Fruit fly (Drosophila melanogaster) whole organism, embryonic: Measurements from ENCODE around the gene dwg.

Experiments used
- BEAF-32 ChIP-seq: fragments of 200-800 bp; sonication (Bioruptor generic); optimal IDR thresholded peaks from 3 replicates; lab custom pipeline; 2017; ENCODE audit warnings: missing biosample characterization, missing genetic modification characterization, mild to moderate bottlenecking, moderate library complexity, missing genetic modification reagents
- CG11398 ChIP-seq: fragments of 200-800 bp; sonication (Bioruptor generic); optimal IDR thresholded peaks from 2 replicates; lab custom pipeline; 2016; ENCODE audit warnings: missing biosample characterization, missing genetic modification characterization
- CG11456 ChIP-seq: fragments of 200-800 bp; sonication (Bioruptor generic); IDR thresholded peaks from 3 replicates; pipeline ENCODE4 v1.3.6; 2022; ENCODE audit warnings: missing biosample characterization, missing genetic modification characterization
- CG11695 ChIP-seq: fragments of 200-800 bp; sonication (Bioruptor generic); IDR thresholded peaks from 3 replicates; pipeline ENCODE4 v1.3.6; 2022; ENCODE audit warnings: missing biosample characterization, missing genetic modification characterization
- CG11696 ChIP-seq: fragments of 200-800 bp; sonication (Bioruptor generic); IDR thresholded peaks from 2 replicates; pipeline ENCODE4 v1.3.6; 2022; ENCODE audit warnings: missing biosample characterization, missing genetic modification characterization
- CG12071 ChIP-seq: fragments of 200-800 bp; sonication (Bioruptor generic); optimal IDR thresholded peaks from 3 replicates; lab custom pipeline; 2018; ENCODE audit warnings: missing biosample characterization, mild to moderate bottlenecking, missing genetic modification characterization
- CG12104 ChIP-seq: fragments of 200-800 bp; sonication (Bioruptor generic); optimal IDR thresholded peaks from 3 replicates; lab custom pipeline; 2016; ENCODE audit warnings: missing biosample characterization, missing genetic modification characterization
- CG12236 ChIP-seq: fragments of 200-800 bp; sonication (Bioruptor generic); optimal IDR thresholded peaks from 2 replicates; lab custom pipeline; 2016; ENCODE audit warnings: missing biosample characterization, missing genetic modification characterization
- CG14710 ChIP-seq: fragments of 200-800 bp; sonication (Bioruptor generic); optimal IDR thresholded peaks from 3 replicates; lab custom pipeline; 2019; ENCODE audit warnings: missing biosample characterization, mild to moderate bottlenecking, missing genetic modification characterization, moderate library complexity
- CG15696 ChIP-seq: fragments of 200-800 bp; sonication (Bioruptor generic); optimal IDR thresholded peaks from 2 replicates; lab custom pipeline; 2019; ENCODE audit warnings: missing biosample characterization, mild to moderate bottlenecking, missing genetic modification characterization, moderate library complexity
- CG17186 ChIP-seq: fragments of 200-800 bp; sonication (Bioruptor generic); optimal IDR thresholded peaks from 3 replicates; lab custom pipeline; 2017; ENCODE audit warnings: missing biosample characterization, missing genetic modification reagents, missing genetic modification characterization
- CG17385 ChIP-seq: fragments of 200-800 bp; sonication (Bioruptor generic); optimal IDR thresholded peaks from 3 replicates; lab custom pipeline; 2018; ENCODE audit warnings: missing biosample characterization, mild to moderate bottlenecking, missing genetic modification characterization
- CG31388 ChIP-seq: fragments of 200-800 bp; sonication (Bioruptor generic); optimal IDR thresholded peaks from 2 replicates; lab custom pipeline; 2016; ENCODE audit warnings: missing biosample characterization, missing genetic modification characterization
- CG3726 ChIP-seq: fragments of 200-800 bp; sonication (Bioruptor generic); IDR thresholded peaks from 3 replicates; pipeline ENCODE4, ENCODE4 v1.3.6; 2022; ENCODE audit warnings: missing biosample characterization, missing genetic modification characterization
- CG4730 ChIP-seq: fragments of 200-800 bp; sonication (Bioruptor generic); IDR thresholded peaks from 2 replicates; pipeline ENCODE4 v1.3.6; 2022; ENCODE audit warnings: missing biosample characterization, missing genetic modification characterization
- CG5180 ChIP-seq: fragments of 200-800 bp; sonication (Bioruptor generic); optimal IDR thresholded peaks from 3 replicates; lab custom pipeline; 2017; ENCODE audit warnings: missing biosample characterization, missing genetic modification characterization, mild to moderate bottlenecking, moderate library complexity, missing genetic modification reagents
- CG8089 ChIP-seq: fragments of 200-800 bp; sonication (Bioruptor generic); optimal IDR thresholded peaks from 3 replicates; lab custom pipeline; 2016; ENCODE audit warnings: missing biosample characterization, missing genetic modification characterization
- CG8478 ChIP-seq: fragments of >200 bp; optimal IDR thresholded peaks from 2 replicates; lab custom pipeline; 2018
- CG9437 ChIP-seq: fragments of 200-800 bp; sonication (Bioruptor generic); optimal IDR thresholded peaks from 2 replicates; lab custom pipeline; 2018; ENCODE audit warnings: missing biosample characterization, mild to moderate bottlenecking, missing genetic modification characterization
- CG9876 ChIP-seq: fragments of 200-800 bp; sonication (Bioruptor generic); optimal IDR thresholded peaks from 2 replicates; lab custom pipeline; 2016; ENCODE audit warnings: missing biosample characterization, missing genetic modification characterization
- CTCF ChIP-seq: fragments of 200-800 bp; sonication (Bioruptor generic); optimal IDR thresholded peaks from 2 replicates; lab custom pipeline; 2017; ENCODE audit warnings: missing biosample characterization, mild to moderate bottlenecking, missing genetic modification characterization, moderate library complexity
- Dad ChIP-seq: fragments of 200-800 bp; sonication (Bioruptor generic); optimal IDR thresholded peaks from 3 replicates; lab custom pipeline; 2016; ENCODE audit warnings: missing biosample characterization, missing genetic modification characterization
- HHEX ChIP-seq: fragments of 200-800 bp; sonication (Bioruptor generic); optimal IDR thresholded peaks from 3 replicates; lab custom pipeline; 2017; ENCODE audit warnings: missing biosample characterization, mild to moderate bottlenecking, missing genetic modification characterization, missing genetic modification reagents
- Hey ChIP-seq: fragments of 200-800 bp; sonication (Bioruptor generic); optimal IDR thresholded peaks from 3 replicates; lab custom pipeline; 2018; ENCODE audit warnings: missing biosample characterization, mild to moderate bottlenecking, missing genetic modification characterization
- Meics ChIP-seq: fragments of 200-800 bp; sonication (Bioruptor generic); optimal IDR thresholded peaks from 2 replicates; lab custom pipeline; 2017; ENCODE audit warnings: missing biosample characterization, mild to moderate bottlenecking, missing genetic modification characterization
- NFAT ChIP-seq: fragments of 200-800 bp; sonication (Bioruptor generic); IDR thresholded peaks from 2 replicates; pipeline ENCODE4 v1.3.6; 2022; ENCODE audit warnings: missing biosample characterization, missing genetic modification characterization
- Sry-δ ChIP-seq: fragments of 200-800 bp; sonication (Bioruptor generic); optimal IDR thresholded peaks from 2 replicates; lab custom pipeline; 2016; ENCODE audit warnings: missing biosample characterization, missing genetic modification characterization
- Trl ChIP-seq, 3 experiments: fragments of >200 bp in 2 of 3; fragments of 200-800 bp in 1 of 3; sonication (Bioruptor generic) in 1 of 3; optimal IDR thresholded peaks; 2 replicates in 1 of 3; 3 replicates in 2 of 3; lab custom pipeline; 2016 to 2017; ENCODE audit warnings: missing biosample characterization in 1 of 3, missing genetic modification characterization in 1 of 3
- Xbp1 ChIP-seq: fragments of 200-800 bp; sonication (Bioruptor generic); optimal IDR thresholded peaks from 3 replicates; lab custom pipeline; 2016; ENCODE audit warnings: missing biosample characterization, mild to moderate bottlenecking, missing genetic modification characterization
- amos ChIP-seq: fragments of 200-800 bp; sonication (Bioruptor generic); IDR thresholded peaks from 2 replicates; pipeline ENCODE4 v1.3.6; 2022; ENCODE audit warnings: missing biosample characterization, missing genetic modification characterization; ENCODE audit not compliant: partially characterized antibody
- bcd ChIP-seq: fragments of 200-800 bp; sonication (Bioruptor generic); optimal IDR thresholded peaks from 2 replicates; lab custom pipeline; 2017; ENCODE audit warnings: missing biosample characterization, mild to moderate bottlenecking, missing genetic modification characterization
- cad ChIP-seq: fragments of >200 bp; optimal IDR thresholded peaks from 2 replicates; lab custom pipeline; 2017; ENCODE audit warnings: missing biosample characterization, missing genetic modification characterization
- cas ChIP-seq: fragments of 200-800 bp; sonication (Bioruptor generic); IDR thresholded peaks from 2 replicates; pipeline ENCODE4 v1.3.6; 2022; ENCODE audit warnings: missing biosample characterization, missing genetic modification characterization
- dpn ChIP-seq, 2 experiments: fragments of 200-800 bp; sonication (Bioruptor generic); optimal IDR thresholded peaks; 3 replicates each; lab custom pipeline; 2016; ENCODE audit warnings: missing biosample characterization in 2 of 2, missing genetic modification characterization in 2 of 2
- fd96Cb ChIP-seq: fragments of 200-800 bp; sonication (Bioruptor generic); optimal IDR thresholded peaks from 2 replicates; lab custom pipeline; 2018; ENCODE audit warnings: missing biosample characterization, mild to moderate bottlenecking, missing genetic modification characterization, moderate library complexity
- grau ChIP-seq: fragments of 200-800 bp; optimal IDR thresholded peaks from 3 replicates; lab custom pipeline; 2019; ENCODE audit warnings: missing biosample characterization, mild to moderate bottlenecking, missing genetic modification characterization, moderate library complexity
- grn ChIP-seq: fragments of 200-800 bp; sonication (Bioruptor generic); optimal IDR thresholded peaks from 3 replicates; lab custom pipeline; 2017; ENCODE audit warnings: missing biosample characterization, missing genetic modification characterization
- gro ChIP-seq: fragments of 200-800 bp; sonication (Bioruptor generic); optimal IDR thresholded peaks from 2 replicates; lab custom pipeline; 2016; ENCODE audit warnings: missing biosample characterization, missing genetic modification characterization
- hb ChIP-seq: fragments of 200-800 bp; sonication (Bioruptor generic); IDR thresholded peaks from 3 replicates; pipeline ENCODE4 v1.3.6; 2022; ENCODE audit warnings: missing biosample characterization, missing genetic modification characterization; ENCODE audit not compliant: partially characterized antibody
- lov ChIP-seq, 2 experiments: fragments of 200-800 bp in 1 of 2; fragments of >200 bp in 1 of 2; sonication (Bioruptor generic) in 1 of 2; IDR thresholded peaks in 1 of 2; optimal IDR thresholded peaks in 1 of 2; 2 replicates in 1 of 2; 3 replicates in 1 of 2; pipeline versions ENCODE4 v1.3.6 to Lab custom; 2017 to 2022; ENCODE audit warnings: missing biosample characterization in 1 of 2, missing genetic modification characterization in 1 of 2
- nerfin-1 ChIP-seq: fragments of 200-800 bp; sonication (Bioruptor generic); optimal IDR thresholded peaks from 3 replicates; lab custom pipeline; 2019; ENCODE audit warnings: missing biosample characterization, mild to moderate bottlenecking, missing genetic modification characterization, moderate library complexity
- nerfin-2 ChIP-seq: fragments of 200-800 bp; sonication (Bioruptor generic); IDR thresholded peaks from 2 replicates; pipeline ENCODE4 v1.3.6; 2022; ENCODE audit warnings: missing biosample characterization, missing genetic modification characterization; ENCODE audit not compliant: partially characterized antibody
- nom ChIP-seq: fragments of 200-800 bp; sonication (Bioruptor generic); optimal IDR thresholded peaks from 2 replicates; lab custom pipeline; 2017; ENCODE audit warnings: missing biosample characterization, missing genetic modification characterization, mild to moderate bottlenecking, moderate library complexity, missing genetic modification reagents
- run ChIP-seq: fragments of 200-800 bp; sonication (Bioruptor generic); optimal IDR thresholded peaks from 3 replicates; lab custom pipeline; 2018; ENCODE audit warnings: missing biosample characterization, mild to moderate bottlenecking, missing genetic modification characterization
- salm ChIP-seq: fragments of 200-800 bp; sonication (Bioruptor generic); optimal IDR thresholded peaks from 2 replicates; lab custom pipeline; 2018; ENCODE audit warnings: missing biosample characterization, mild to moderate bottlenecking, missing genetic modification characterization
- schlank ChIP-seq: fragments of 200-800 bp; sonication (Bioruptor generic); optimal IDR thresholded peaks from 2 replicates; lab custom pipeline; 2018; ENCODE audit warnings: missing biosample characterization, mild to moderate bottlenecking, missing genetic modification characterization
- sob ChIP-seq: fragments of 200-800 bp; sonication (Bioruptor generic); IDR thresholded peaks from 2 replicates; pipeline ENCODE4 v1.3.6; 2022; ENCODE audit warnings: missing biosample characterization, missing genetic modification characterization
- stc ChIP-seq: fragments of 200-800 bp; sonication (Bioruptor generic); IDR thresholded peaks from 2 replicates; pipeline ENCODE4 v1.3.6; 2022; ENCODE audit warnings: missing biosample characterization, missing genetic modification characterization
- trh ChIP-seq: fragments of 200-800 bp; sonication (Bioruptor generic); optimal IDR thresholded peaks from 2 replicates; lab custom pipeline; 2016; ENCODE audit warnings: missing biosample characterization, missing genetic modification characterization
- ttk ChIP-seq: fragments of 200-800 bp; sonication (Bioruptor generic); IDR thresholded peaks from 2 replicates; pipeline ENCODE4 v2.1.2; 2022; ENCODE audit warnings: missing biosample characterization, missing genetic modification characterization

Gene dwg

DNA sequence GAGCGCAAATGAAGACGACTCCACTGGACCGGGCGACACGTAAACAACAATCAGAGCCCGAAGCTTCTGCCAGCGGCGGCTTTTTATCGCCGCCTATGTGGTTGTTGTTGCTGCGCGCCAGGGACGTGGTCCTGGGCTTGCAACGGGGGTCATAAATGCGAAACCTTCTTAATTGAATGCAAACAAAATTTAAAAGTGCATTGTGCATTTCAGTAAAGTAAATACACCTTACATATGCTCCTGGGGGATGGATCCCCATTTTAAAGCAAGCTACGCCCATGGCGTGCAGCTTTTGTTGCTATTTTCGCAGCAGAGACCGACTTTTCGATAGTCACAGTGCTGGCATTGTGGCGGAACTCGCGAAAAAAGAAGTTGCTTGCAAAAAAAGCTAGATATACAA lies 23.8 kb upstream of the dwg start, which contains the start of gene Ugalt (continued):
- TF ChIP-seq CG9437 (GFP tag; lab: Kevin White, UChicago) (peak; percentile 97), bcd (GFP tag; lab: Kevin White, UChicago) (peak; percentile 100), grn (GFP tag; lab: Kevin White, UChicago) (peak; percentile 99), CG9876 (GFP tag; lab: Kevin White, UChicago) (peak; percentile 100), salm (tag; lab: Kevin White, UChicago) (peak; percentile 100), CG15696 (peak; percentile 100), Dad (GFP tag; lab: Kevin White, UChicago) (peak; percentile 100), CG11696 (peak; percentile 100), CG12236 (GFP tag; lab: Kevin White, UChicago) (peak; percentile 100), CG11456 (peak; percentile 100), nom (peak; percentile 100), nerfin-2 (GFP tag; lab: Robert Waterston, UW) (0 out of 2 replicates have a peak, but pooled peaks have one; percentile 27), hb (GFP tag; lab: Robert Waterston, UW) (no peak), BEAF-32 (GFP tag; lab: Kevin White, UChicago) (peak; percentile 42), CG11695 (GFP tag; lab: Robert Waterston, UW) (peak; percentile 100), CG8478 (lab: Kevin White, UChicago) (no peak), grau (peak; percentile 100), stc (GFP tag; lab: Robert Waterston, UW) (peak; percentile 100), cas (peak; percentile 100), schlank (tag; lab: Kevin White, UChicago) (peak; percentile 100), HHEX (GFP tag; lab: Kevin White, UChicago) (peak; percentile 100), gro (GFP tag; lab: Kevin White, UChicago) (peak; percentile 100), ttk (GFP tag; lab: Robert Waterston, UW) (peak; percentile 100), sob (GFP tag; lab: Robert Waterston, UW) (peak; percentile 100), Trl (optimal IDR thresholded peaks at IDR 0.05; lab: Kevin White, UChicago) (no peak), Trl (GFP tag; optimal IDR thresholded peaks at IDR 0.05; lab: Kevin White, UChicago) (peak; percentile 100), trh (GFP tag; lab: Kevin White, UChicago) (peak; percentile 100), CG14710 (peak; percentile 99), CG17186 (peak; percentile 98), CG4730 (GFP tag; lab: Robert Waterston, UW) (peak; percentile 100), CG12104 (GFP tag; lab: Kevin White, UChicago) (peak; percentile 100), nerfin-1 (tag; lab: Kevin White, UChicago) (peak; percentile 100), CG5180 (GFP tag; lab: Kevin White, UChicago) (peak; percentile 96), Xbp1 (peak; percentile 100), CG17385 (GFP tag; lab: Kevin White, UChicago) (peak; percentile 100), lov (optimal IDR thresholded peaks at IDR 0.05; lab: Kevin White, UChicago) (no peak), lov (GFP tag; IDR thresholded peaks at IDR 0.05; lab: Robert Waterston, UW) (peak; percentile 100), run (tag; lab: Kevin White, UChicago) (peak; percentile 100), amos (peak; percentile 36; the same call in 1 of the 2 replicates), CG3726 (GFP tag; lab: Robert Waterston, UW) (peak; percentile 100), cad (GFP tag; lab: Kevin White, UChicago) (no peak), dpn (GFP tag; optimal IDR thresholded peaks at IDR 0.05; lab: Kevin White, UChicago) (peak; percentile 100), CG11398 (peak; percentile 100), CG31388 (GFP tag; lab: Kevin White, UChicago) (peak; percentile 100), Sry-δ (GFP tag; lab: Kevin White, UChicago) (peak; percentile 94), CG12071 (peak; percentile 100), Hey (tag; lab: Kevin White, UChicago) (peak; percentile 100), fd96Cb (tag; lab: Kevin White, UChicago) (peak; percentile 100), Meics (GFP tag; lab: Kevin White, UChicago) (peak; percentile 100), CG8089 (GFP tag; lab: Kevin White, UChicago) (peak; percentile 100), NFAT (GFP tag; lab: Robert Waterston, UW) (peak; percentile 100), CTCF (GFP tag; lab: Kevin White, UChicago) (peak; percentile 86)
